Fruit fly (Drosophila melanogaster): ENCODE results near the gene Nrx-IV.

DNA sequence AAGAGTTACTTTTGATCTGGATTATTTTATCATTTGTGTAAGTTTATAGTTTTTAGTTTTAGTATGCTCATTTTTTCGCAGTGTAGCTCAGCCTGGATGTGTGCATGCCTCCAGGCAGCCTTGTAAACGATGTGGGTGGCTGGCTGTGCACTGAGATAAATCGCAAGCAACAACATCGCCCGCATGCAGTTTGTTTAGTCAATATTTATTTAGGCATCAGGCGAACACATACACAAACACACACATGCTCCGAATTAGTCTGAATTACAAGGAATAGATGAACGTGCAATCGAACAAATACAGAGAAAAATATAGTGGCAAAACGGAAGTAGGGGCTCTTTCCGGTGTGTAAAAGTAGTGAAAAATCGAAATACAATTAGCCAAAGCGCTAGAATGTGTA is 16.8 kb downstream of the Nrx-IV start:
- TF ChIP-seq CG8478 (optimal IDR thresholded peaks at IDR 0.05) (no peak), CTCF (optimal IDR thresholded peaks at IDR 0.05) (no peak)
